Fruit fly (Drosophila melanogaster) whole organism, embryonic: Measurements from ENCODE around the gene PGAP2.

Experiments used
- Atf-2 ChIP-seq: fragments of 200-800 bp; sonication (Bioruptor generic); optimal IDR thresholded peaks from 2 replicates; lab custom pipeline; 2016; ENCODE audit warnings: missing biosample characterization, missing genetic modification characterization
- C15 ChIP-seq: fragments of 200-800 bp; sonication (Bioruptor generic); IDR thresholded peaks from 3 replicates; pipeline ENCODE4 v1.3.6; 2022; ENCODE audit warnings: missing biosample characterization, missing genetic modification characterization
- CG10543 ChIP-seq: fragments of 200-800 bp; sonication (Bioruptor generic); optimal IDR thresholded peaks from 3 replicates; lab custom pipeline; 2017; ENCODE audit warnings: missing biosample characterization, mild to moderate bottlenecking, missing genetic modification characterization, moderate library complexity
- CG12236 ChIP-seq: fragments of 200-800 bp; sonication (Bioruptor generic); optimal IDR thresholded peaks from 2 replicates; lab custom pipeline; 2016; ENCODE audit warnings: missing biosample characterization, missing genetic modification characterization
- CG12769 ChIP-seq: fragments of 200-800 bp; sonication (Bioruptor generic); optimal IDR thresholded peaks from 2 replicates; lab custom pipeline; 2019; ENCODE audit warnings: missing biosample characterization, mild to moderate bottlenecking, missing genetic modification characterization, moderate library complexity
- CG14441 ChIP-seq: fragments of 200-800 bp; sonication (Bioruptor generic); IDR thresholded peaks from 2 replicates; pipeline ENCODE4 v1.3.6; 2022; ENCODE audit warnings: missing biosample characterization, missing genetic modification characterization
- CG15011 ChIP-seq: fragments of 200-800 bp; sonication (Bioruptor generic); optimal IDR thresholded peaks from 3 replicates; lab custom pipeline; 2018; ENCODE audit warnings: missing biosample characterization, mild to moderate bottlenecking, missing genetic modification characterization
- CG15696 ChIP-seq: fragments of 200-800 bp; sonication (Bioruptor generic); optimal IDR thresholded peaks from 2 replicates; lab custom pipeline; 2019; ENCODE audit warnings: missing biosample characterization, mild to moderate bottlenecking, missing genetic modification characterization, moderate library complexity
- CG17385 ChIP-seq: fragments of 200-800 bp; sonication (Bioruptor generic); optimal IDR thresholded peaks from 3 replicates; lab custom pipeline; 2018; ENCODE audit warnings: missing biosample characterization, mild to moderate bottlenecking, missing genetic modification characterization
- CG17568 ChIP-seq: fragments of 200-800 bp; sonication (Bioruptor generic); optimal IDR thresholded peaks from 2 replicates; lab custom pipeline; 2018; ENCODE audit warnings: missing biosample characterization, mild to moderate bottlenecking, missing genetic modification characterization, moderate library complexity
- CG31441 ChIP-seq: fragments of 200-800 bp; sonication (Bioruptor generic); IDR thresholded peaks from 2 replicates; pipeline ENCODE4 v1.3.6; 2022; ENCODE audit warnings: missing biosample characterization, missing genetic modification characterization
- CG3163 ChIP-seq: fragments of 200-800 bp; sonication (Bioruptor generic); optimal IDR thresholded peaks from 3 replicates; lab custom pipeline; 2016; ENCODE audit warnings: missing biosample characterization, missing genetic modification characterization
- CG32767 ChIP-seq: fragments of 200-800 bp; sonication (Bioruptor generic); IDR thresholded peaks from 2 replicates; pipeline ENCODE4 v1.3.6; 2022; ENCODE audit warnings: missing biosample characterization, missing genetic modification characterization
- CG33213 ChIP-seq: fragments of 200-800 bp; sonication (Bioruptor generic); optimal IDR thresholded peaks from 3 replicates; lab custom pipeline; 2016; ENCODE audit warnings: missing biosample characterization, missing genetic modification characterization
- CG3847 ChIP-seq: fragments of 200-800 bp; sonication (Bioruptor generic); IDR thresholded peaks from 2 replicates; pipeline ENCODE4 v1.3.6; 2022; ENCODE audit warnings: missing biosample characterization, missing genetic modification characterization
- CoRest ChIP-seq: fragments of 200-800 bp; sonication (Bioruptor generic); optimal IDR thresholded peaks from 3 replicates; lab custom pipeline; 2018; ENCODE audit warnings: missing biosample characterization, mild to moderate bottlenecking, missing genetic modification characterization, moderate library complexity
- Eip74EF ChIP-seq, 2 experiments: fragments of 200-800 bp in 1 of 2; fragments of >200 bp in 1 of 2; sonication (Bioruptor generic) in 1 of 2; optimal IDR thresholded peaks; 2 replicates each; lab custom pipeline; 2017 to 2019; ENCODE audit warnings: missing biosample characterization in 2 of 2, missing genetic modification characterization in 2 of 2, mild to moderate bottlenecking in 1 of 2, moderate library complexity in 1 of 2
- Elba2 ChIP-seq: fragments of 200-800 bp; sonication (Bioruptor generic); optimal IDR thresholded peaks from 3 replicates; lab custom pipeline; 2016; ENCODE audit warnings: missing biosample characterization, missing genetic modification characterization
- Fer1 ChIP-seq: fragments of 200-800 bp; sonication (Bioruptor generic); optimal IDR thresholded peaks from 2 replicates; lab custom pipeline; 2017; ENCODE audit warnings: missing biosample characterization, mild to moderate bottlenecking, missing genetic modification characterization
- Hey ChIP-seq: fragments of 200-800 bp; sonication (Bioruptor generic); optimal IDR thresholded peaks from 3 replicates; lab custom pipeline; 2018; ENCODE audit warnings: missing biosample characterization, mild to moderate bottlenecking, missing genetic modification characterization
- HmgZ ChIP-seq: fragments of 200-800 bp; sonication (Bioruptor generic); optimal IDR thresholded peaks from 2 replicates; lab custom pipeline; 2018; ENCODE audit warnings: missing biosample characterization, mild to moderate bottlenecking, missing genetic modification characterization
- MESR4 ChIP-seq: fragments of 200-800 bp; sonication (Bioruptor generic); optimal IDR thresholded peaks from 2 replicates; lab custom pipeline; 2018; ENCODE audit warnings: missing biosample characterization, mild to moderate bottlenecking, missing genetic modification characterization, moderate library complexity
- Med ChIP-seq: fragments of 200-800 bp; sonication (Bioruptor generic); peaks from one replicate; lab custom pipeline; 2016; ENCODE audit warnings: missing biosample characterization, missing genetic modification characterization, mild to moderate bottlenecking, inconsistent platforms, moderate library complexity
- Mes4 ChIP-seq: fragments of 200-800 bp; sonication (Bioruptor generic); optimal IDR thresholded peaks from 2 replicates; lab custom pipeline; 2016; ENCODE audit warnings: missing biosample characterization, missing genetic modification characterization
- NC2α ChIP-seq: fragments of 200-800 bp; sonication (Bioruptor generic); optimal IDR thresholded peaks from 2 replicates; lab custom pipeline; 2016; ENCODE audit warnings: missing biosample characterization, missing genetic modification characterization
- Nf-YA ChIP-seq: fragments of 200-800 bp; sonication (Bioruptor generic); IDR thresholded peaks from 2 replicates; pipeline ENCODE4 v1.3.6; 2022; ENCODE audit warnings: missing biosample characterization, missing genetic modification characterization
- Poxn ChIP-seq: fragments of 200-800 bp; sonication (Bioruptor generic); IDR thresholded peaks from 2 replicates; pipeline ENCODE4 v1.3.6; 2022; ENCODE audit warnings: missing biosample characterization, missing genetic modification characterization
- Taf1 ChIP-seq: fragments of 200-800 bp; sonication (Bioruptor generic); IDR thresholded peaks from 2 replicates; pipeline ENCODE4 v1.3.6; 2022; ENCODE audit warnings: missing biosample characterization, missing genetic modification characterization
- Xbp1 ChIP-seq: fragments of 200-800 bp; sonication (Bioruptor generic); optimal IDR thresholded peaks from 3 replicates; lab custom pipeline; 2016; ENCODE audit warnings: missing biosample characterization, mild to moderate bottlenecking, missing genetic modification characterization
- bsh ChIP-seq, 2 experiments: fragments of 200-800 bp; sonication (Bioruptor generic); optimal IDR thresholded peaks; 2 replicates each; lab custom pipeline; 2017 to 2018; ENCODE audit warnings: mild to moderate bottlenecking in 2 of 2, missing biosample characterization in 2 of 2, missing genetic modification characterization in 2 of 2, moderate library complexity in 1 of 2
- btn ChIP-seq: fragments of 200-800 bp; sonication (Bioruptor generic); optimal IDR thresholded peaks from 2 replicates; lab custom pipeline; 2016; ENCODE audit warnings: missing biosample characterization, missing genetic modification characterization
- dimm ChIP-seq: fragments of 200-800 bp; sonication (Bioruptor generic); IDR thresholded peaks from 2 replicates; pipeline ENCODE4 v1.3.6; 2022; ENCODE audit warnings: missing biosample characterization, missing genetic modification characterization
- fd102C ChIP-seq: fragments of 200-800 bp; sonication (Bioruptor generic); optimal IDR thresholded peaks from 2 replicates; lab custom pipeline; 2018; ENCODE audit warnings: missing biosample characterization, mild to moderate bottlenecking, missing genetic modification characterization, moderate library complexity
- fd3F ChIP-seq: fragments of 200-800 bp; sonication (Bioruptor generic); optimal IDR thresholded peaks from 2 replicates; lab custom pipeline; 2018; ENCODE audit warnings: missing biosample characterization, mild to moderate bottlenecking, missing genetic modification characterization, moderate library complexity
- ftz-f1 ChIP-seq: fragments of 200-800 bp; sonication (Bioruptor generic); optimal IDR thresholded peaks from 2 replicates; lab custom pipeline; 2016; ENCODE audit warnings: missing biosample characterization, missing genetic modification characterization
- gcm2 ChIP-seq: fragments of 200-800 bp; sonication (Bioruptor generic); optimal IDR thresholded peaks from 2 replicates; lab custom pipeline; 2016; ENCODE audit warnings: missing biosample characterization, missing genetic modification characterization
- gem ChIP-seq: fragments of 200-800 bp; sonication (Bioruptor generic); optimal IDR thresholded peaks from 2 replicates; lab custom pipeline; 2019; ENCODE audit warnings: missing biosample characterization, mild to moderate bottlenecking, missing genetic modification characterization, moderate library complexity
- h ChIP-seq: fragments of >200 bp; optimal IDR thresholded peaks from 2 replicates; lab custom pipeline; 2017
- jumu ChIP-seq: fragments of 200-800 bp; sonication (Bioruptor generic); optimal IDR thresholded peaks from 3 replicates; lab custom pipeline; 2016; ENCODE audit warnings: missing biosample characterization, missing genetic modification characterization
- kay ChIP-seq: fragments of 200-800 bp; sonication (Bioruptor generic); optimal IDR thresholded peaks from 2 replicates; lab custom pipeline; 2016; ENCODE audit warnings: missing biosample characterization, missing genetic modification characterization
- mirr ChIP-seq: fragments of 200-800 bp; sonication (Bioruptor generic); optimal IDR thresholded peaks from 3 replicates; lab custom pipeline; 2018; ENCODE audit warnings: missing biosample characterization, mild to moderate bottlenecking, missing genetic modification characterization
- nerfin-1 ChIP-seq: fragments of 200-800 bp; sonication (Bioruptor generic); optimal IDR thresholded peaks from 3 replicates; lab custom pipeline; 2019; ENCODE audit warnings: missing biosample characterization, mild to moderate bottlenecking, missing genetic modification characterization, moderate library complexity
- odd ChIP-seq: fragments of 200-800 bp; sonication (Bioruptor generic); optimal IDR thresholded peaks from 2 replicates; lab custom pipeline; 2017; ENCODE audit warnings: missing biosample characterization, mild to moderate bottlenecking, missing genetic modification characterization
- org-1 ChIP-seq: fragments of 200-800 bp; sonication (Bioruptor generic); optimal IDR thresholded peaks from 2 replicates; lab custom pipeline; 2017; ENCODE audit warnings: missing biosample characterization, missing genetic modification characterization
- phol ChIP-seq: fragments of 200-800 bp; sonication (Bioruptor generic); optimal IDR thresholded peaks from 3 replicates; lab custom pipeline; 2018; ENCODE audit warnings: missing biosample characterization, mild to moderate bottlenecking, missing genetic modification characterization, moderate library complexity
- ro ChIP-seq: fragments of 200-800 bp; sonication (Bioruptor generic); IDR thresholded peaks from 2 replicates; pipeline ENCODE4 v1.3.6; 2022; ENCODE audit warnings: missing biosample characterization, missing genetic modification characterization
- slou ChIP-seq: fragments of 200-800 bp; sonication (Bioruptor generic); optimal IDR thresholded peaks from 3 replicates; lab custom pipeline; 2016; ENCODE audit warnings: missing biosample characterization, missing genetic modification characterization
- sna ChIP-seq: fragments of 200-800 bp; sonication (Bioruptor generic); IDR thresholded peaks from 2 replicates; pipeline ENCODE4 v1.3.6; 2022; ENCODE audit warnings: missing biosample characterization, missing genetic modification characterization; ENCODE audit not compliant: partially characterized antibody
- ttk ChIP-seq: fragments of 200-800 bp; sonication (Bioruptor generic); IDR thresholded peaks from 2 replicates; pipeline ENCODE4 v2.1.2; 2022; ENCODE audit warnings: missing biosample characterization, missing genetic modification characterization
- zfh2 ChIP-seq: fragments of 200-800 bp; sonication (Bioruptor generic); optimal IDR thresholded peaks from 2 replicates; lab custom pipeline; 2016; ENCODE audit warnings: missing biosample characterization, missing genetic modification characterization

Gene PGAP2

dm6 chr2L:857897-858517 is 38.7 kb upstream of the PGAP2 start (continued):
- TF ChIP-seq btn (GFP tag; lab: Kevin White, UChicago) (peak; percentile 4), MESR4 (GFP tag; lab: Kevin White, UChicago) (no peak), CG17568 (GFP tag; lab: Kevin White, UChicago) (no peak), CG15011 (GFP tag; lab: Kevin White, UChicago) (no peak), slou (GFP tag; lab: Kevin White, UChicago) (no peak), fd102C (GFP tag; lab: Kevin White, UChicago) (no peak), gcm2 (GFP tag; lab: Kevin White, UChicago) (no peak), NC2α (GFP tag; lab: Kevin White, UChicago) (no peak), CG17385 (GFP tag; lab: Kevin White, UChicago) (peak; percentile 72), ttk (peak; percentile 59), Hey (tag; lab: Kevin White, UChicago) (no peak), mirr (GFP tag; lab: Kevin White, UChicago) (no peak), ftz-f1 (GFP tag; lab: Kevin White, UChicago) (no peak), Mes4 (peak; percentile 21), Xbp1 (GFP tag; lab: Kevin White, UChicago) (peak; percentile 72), odd (GFP tag; lab: Kevin White, UChicago) (peak; percentile 46), CoRest (tag; lab: Kevin White, UChicago) (peak; percentile 54), CG12236 (GFP tag; lab: Kevin White, UChicago) (no peak), C15 (GFP tag; lab: Robert Waterston, UW) (no peak), CG3163 (GFP tag; lab: Kevin White, UChicago) (no peak), CG10543 (GFP tag; lab: Kevin White, UChicago) (no peak), jumu (no peak), phol (tag; lab: Kevin White, UChicago) (peak; percentile 36), sna (GFP tag; lab: Robert Waterston, UW) (no peak), dimm (GFP tag; lab: Robert Waterston, UW) (0 out of 2 replicates have a peak, but pooled peaks have one; percentile 11), nerfin-1 (tag; lab: Kevin White, UChicago) (peak; percentile 16), CG12769 (tag; lab: Kevin White, UChicago) (peak; percentile 85), ro (no peak), CG3847 (peak; percentile 51; the same call in 1 of the 2 replicates), h (lab: Kevin White, UChicago) (no peak), zfh2 (GFP tag; lab: Kevin White, UChicago) (no peak), CG32767 (GFP tag; lab: Robert Waterston, UW) (peak; percentile 46; the same call in 1 of the 2 replicates), Elba2 (no peak), fd3F (GFP tag; lab: Kevin White, UChicago) (no peak), Taf1 (GFP tag; lab: Robert Waterston, UW) (no peak), CG31441 (GFP tag; lab: Robert Waterston, UW) (peak; percentile 38; the same call in 1 of the 2 replicates), Fer1 (GFP tag; lab: Kevin White, UChicago) (peak; percentile 16), Eip74EF (GFP tag; optimal IDR thresholded peaks at IDR 0.05; lab: Kevin White, UChicago) (peak in 1 of 2 experiments; percentile 45), Med (peak; percentile 80), org-1 (GFP tag; lab: Kevin White, UChicago) (peak; percentile 38), Nf-YA (GFP tag; lab: Robert Waterston, UW) (0 out of 2 replicates have a peak, but pooled peaks have one; percentile 22), Atf-2 (GFP tag; lab: Kevin White, UChicago) (peak; percentile 33), Poxn (GFP tag; lab: Robert Waterston, UW) (no peak), gem (tag; lab: Kevin White, UChicago) (peak; percentile 76), HmgZ (tag; lab: Kevin White, UChicago) (peak; percentile 24), kay (GFP tag; lab: Kevin White, UChicago) (peak; percentile 13), CG33213 (GFP tag; lab: Kevin White, UChicago) (peak; percentile 4), CG15696 (tag; lab: Kevin White, UChicago) (no peak), CG14441 (GFP tag; lab: Robert Waterston, UW) (peak; percentile 67), bsh (GFP tag; optimal IDR thresholded peaks at IDR 0.05; lab: Kevin White, UChicago) (peak in 1 of 2 experiments; percentile 59)
